Worm (Caenorhabditis elegans) whole organism, L2 larva: ENCODE measurements around the gene T04C9.3.

Experiments used
- ama-1 ChIP-seq: fragments of 150-350 bp; optimal IDR thresholded peaks from 2 replicates; lab custom pipeline; 2018; ENCODE audit warnings: inconsistent platforms
- crh-2 ChIP-seq: sonication (generic microtip); optimal IDR thresholded peaks from 2 replicates; lab custom pipeline; 2017; ENCODE audit warnings: missing biosample characterization, missing genetic modification characterization
- egl-27 ChIP-seq: sonication (generic microtip); optimal IDR thresholded peaks from 3 replicates; lab custom pipeline; 2017; ENCODE audit warnings: missing biosample characterization, missing genetic modification reagents, missing genetic modification characterization
- lin-39 ChIP-seq: fragments of 150-350 bp; optimal IDR thresholded peaks from 2 replicates; lab custom pipeline; 2014; ENCODE audit warnings: missing biosample characterization, missing genetic modification reagents, missing genetic modification characterization
- nhr-25 ChIP-seq: fragments of 150-350 bp; sonication (generic microtip); optimal IDR thresholded peaks from 3 replicates; lab custom pipeline; 2014; ENCODE audit warnings: missing biosample characterization, missing genetic modification characterization

DNA sequence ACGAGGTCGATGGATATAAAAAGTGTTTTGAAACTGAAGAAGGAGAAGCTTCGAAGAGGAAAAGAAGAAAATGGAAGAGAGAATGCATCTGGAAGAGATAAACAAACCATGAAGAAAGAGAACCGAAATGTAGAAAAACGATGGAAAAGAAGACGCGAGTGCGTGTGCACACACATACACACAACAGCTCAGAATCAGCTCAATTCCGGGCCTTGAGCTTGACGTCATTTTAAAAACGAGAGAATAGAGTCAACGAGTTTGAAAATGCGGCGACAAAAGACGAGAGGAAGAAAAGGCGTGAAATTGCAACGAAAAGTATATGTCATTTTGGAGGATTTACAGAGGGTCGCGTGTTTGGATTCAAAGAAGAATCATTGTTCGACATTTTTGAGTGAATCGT is 14.2 kb downstream of the T04C9.3 start:
- no peak for TF ChIP-seq egl-27 (tag; lab: Kevin White, UChicago)
- TF ChIP-seq lin-39 (tag; lab: Kevin White, UChicago): no peak
- peak; percentile 8 for TF ChIP-seq crh-2 (tag; lab: Kevin White, UChicago)
- no peak for TF ChIP-seq nhr-25 (tag; lab: Kevin White, UChicago)
- no peak for TF ChIP-seq ama-1 (lab: Kevin White, UChicago)
